Worm (Caenorhabditis elegans) whole organism, young adult: ENCODE data around the gene dylt-2.

Experiments
- D2030.7 ChIP-seq: fragments of 200-800 bp; sonication (Bioruptor generic); IDR thresholded peaks from 2 replicates; pipeline ENCODE4 v1.3.6; 2022; ENCODE audit warnings: missing genetic modification reagents, missing genetic modification characterization, missing compliant biosample characterization
- F39B2.1 ChIP-seq: fragments of 200-800 bp; sonication (Bioruptor generic); IDR thresholded peaks from 2 replicates; pipeline ENCODE4 v1.3.6; 2022; ENCODE audit warnings: missing genetic modification reagents, missing genetic modification characterization, missing compliant biosample characterization
- F49E8.2 ChIP-seq: sonication (generic microtip); optimal IDR thresholded peaks from 3 replicates; lab custom pipeline; 2017; ENCODE audit warnings: missing genetic modification characterization, mild to moderate bottlenecking, missing compliant biosample characterization, antibody characterized with exemption, moderate library complexity; ENCODE audit not compliant: insufficient read depth
- T26A5.8 ChIP-seq: sonication (generic microtip); optimal IDR thresholded peaks from 2 replicates; lab custom pipeline; 2016; ENCODE audit warnings: missing genetic modification characterization, missing compliant biosample characterization
- Y56A3A.18 ChIP-seq: fragments of 200-800 bp; sonication (Bioruptor generic); IDR thresholded peaks from 2 replicates; pipeline ENCODE4 v1.3.6; 2022; ENCODE audit warnings: missing genetic modification reagents, missing genetic modification characterization, missing compliant biosample characterization
- ZK185.1 ChIP-seq: sonication (generic microtip); optimal IDR thresholded peaks from 2 replicates; lab custom pipeline; 2016; ENCODE audit warnings: mild to moderate bottlenecking, missing genetic modification characterization, missing compliant biosample characterization; ENCODE audit not compliant: poor library complexity, severe bottlenecking
- attf-3 ChIP-seq: fragments of 200-800 bp; sonication (Bioruptor generic); conservative IDR thresholded peaks from 2 replicates; pipeline ENCODE4 v1.3.6; 2022; ENCODE audit warnings: missing genetic modification reagents, missing genetic modification characterization, missing compliant biosample characterization
- attf-6 ChIP-seq: fragments of 200-800 bp; sonication (Bioruptor generic); IDR thresholded peaks from 2 replicates; pipeline ENCODE4 v1.3.6; 2022; ENCODE audit warnings: missing genetic modification reagents, missing genetic modification characterization, missing compliant biosample characterization
- cebp-2 ChIP-seq: fragments of 200-800 bp; sonication (Bioruptor generic); IDR thresholded peaks from 2 replicates; pipeline ENCODE4 v1.3.6; 2022; ENCODE audit warnings: missing genetic modification characterization, missing compliant biosample characterization
- ceh-79 ChIP-seq: sonication (generic microtip); optimal IDR thresholded peaks from 2 replicates; lab custom pipeline; 2017; ENCODE audit warnings: mild to moderate bottlenecking, missing genetic modification characterization, missing compliant biosample characterization
- chd-7 ChIP-seq: sonication (generic microtip); optimal IDR thresholded peaks from 2 replicates; lab custom pipeline; 2016; ENCODE audit warnings: mild to moderate bottlenecking, missing genetic modification characterization, moderate library complexity, missing compliant biosample characterization
- dox-1 ChIP-seq: fragments of 200-800 bp; sonication (Bioruptor generic); IDR thresholded peaks from 2 replicates; pipeline ENCODE4 v1.3.6; 2022; ENCODE audit warnings: missing genetic modification reagents, missing genetic modification characterization, missing compliant biosample characterization
- egl-44 ChIP-seq: fragments of 200-800 bp; sonication (Bioruptor generic); IDR thresholded peaks from 2 replicates; pipeline ENCODE4 v1.3.6; 2022; ENCODE audit warnings: missing genetic modification reagents, missing genetic modification characterization, missing compliant biosample characterization
- hmg-1.2 ChIP-seq: fragments of 200-800 bp; sonication (Bioruptor generic); IDR thresholded peaks from 2 replicates; pipeline ENCODE4 v1.3.6; 2022; ENCODE audit warnings: missing genetic modification reagents, missing genetic modification characterization, missing compliant biosample characterization
- let-526 ChIP-seq: fragments of 200-800 bp; sonication (Bioruptor generic); IDR thresholded peaks from 2 replicates; pipeline ENCODE4 v1.3.6; 2022; ENCODE audit warnings: missing genetic modification reagents, missing genetic modification characterization, missing compliant biosample characterization
- lin-35 ChIP-seq, 3 experiments: fragments of 150-350 bp in 2 of 3; sonication (generic microtip) in 1 of 3; optimal IDR thresholded peaks; 2 replicates each; lab custom pipeline; 2014 to 2018; ENCODE audit warnings: missing biosample characterization in 3 of 3, missing genetic modification characterization in 3 of 3, missing genetic modification reagents in 3 of 3
- lin-40 ChIP-seq: sonication (generic microtip); optimal IDR thresholded peaks from 2 replicates; lab custom pipeline; 2016; ENCODE audit warnings: missing genetic modification characterization, mild to moderate bottlenecking, missing compliant biosample characterization, missing genotype, missing genetic modification reagents
- lir-1 ChIP-seq: fragments of 200-800 bp; sonication (Bioruptor generic); conservative IDR thresholded peaks from 2 replicates; pipeline ENCODE4 v1.3.6; 2022; ENCODE audit warnings: missing genetic modification reagents, missing genetic modification characterization, missing compliant biosample characterization
- madf-10 ChIP-seq: sonication (generic microtip); optimal IDR thresholded peaks from 2 replicates; lab custom pipeline; 2016; ENCODE audit warnings: mild to moderate bottlenecking, missing genetic modification characterization, missing compliant biosample characterization
- mcd-1 ChIP-seq: fragments of 200-800 bp; sonication (Bioruptor generic); IDR thresholded peaks from 2 replicates; pipeline ENCODE4 v1.3.6; 2022; ENCODE audit warnings: missing genetic modification reagents, missing genetic modification characterization, missing compliant biosample characterization
- mel-28 ChIP-seq: sonication (generic microtip); optimal IDR thresholded peaks from 2 replicates; lab custom pipeline; 2016; ENCODE audit warnings: borderline replicate concordance, mild to moderate bottlenecking, missing genetic modification characterization, missing compliant biosample characterization
- nfya-1 ChIP-seq: sonication (generic microtip); optimal IDR thresholded peaks from 2 replicates; lab custom pipeline; 2017; ENCODE audit warnings: antibody characterized with exemption, missing compliant biosample characterization, missing genetic modification characterization, borderline replicate concordance; ENCODE audit not compliant: insufficient read depth
- nfyb-1 ChIP-seq: fragments of 200-800 bp; sonication (Bioruptor generic); IDR thresholded peaks from 2 replicates; pipeline ENCODE4 v1.3.6; 2022; ENCODE audit warnings: missing genetic modification reagents, missing genetic modification characterization, missing compliant biosample characterization
- nhr-120 ChIP-seq: fragments of 200-800 bp; sonication (Bioruptor generic); IDR thresholded peaks from 2 replicates; pipeline ENCODE4 v1.3.6; 2022; ENCODE audit warnings: missing genetic modification characterization, missing compliant biosample characterization
- nhr-80 ChIP-seq: sonication (generic microtip); optimal IDR thresholded peaks from 2 replicates; lab custom pipeline; 2016; ENCODE audit warnings: missing genetic modification characterization, missing compliant biosample characterization
- rcor-1 ChIP-seq: fragments of 200-800 bp; sonication (Bioruptor generic); IDR thresholded peaks from 2 replicates; pipeline ENCODE4 v1.3.6; 2022; ENCODE audit warnings: missing genetic modification reagents, missing genetic modification characterization, missing compliant biosample characterization
- repo-1 ChIP-seq: sonication (generic microtip); optimal IDR thresholded peaks from 2 replicates; lab custom pipeline; 2017; ENCODE audit warnings: mild to moderate bottlenecking, missing genetic modification characterization, missing compliant biosample characterization
- somi-1 ChIP-seq: fragments of 200-800 bp; sonication (Bioruptor generic); optimal IDR thresholded peaks from 2 replicates; lab custom pipeline; 2018; ENCODE audit warnings: mild to moderate bottlenecking, missing genetic modification characterization, missing compliant biosample characterization
- sptf-2 ChIP-seq: fragments of 200-800 bp; sonication (Bioruptor generic); optimal IDR thresholded peaks from 2 replicates; lab custom pipeline; 2018; ENCODE audit warnings: mild to moderate bottlenecking, missing genetic modification characterization, missing compliant biosample characterization
- tbp1 ChIP-seq: fragments of 200-800 bp; sonication (Bioruptor generic); optimal IDR thresholded peaks from 2 replicates; lab custom pipeline; 2018; ENCODE audit warnings: mild to moderate bottlenecking, missing genetic modification characterization, missing compliant biosample characterization
- xnd-1 ChIP-seq: sonication (generic microtip); optimal IDR thresholded peaks from 2 replicates; lab custom pipeline; 2016; ENCODE audit warnings: missing genotype, missing genetic modification reagents, missing genetic modification characterization, missing compliant biosample characterization
- zfh-2 ChIP-seq: fragments of 200-800 bp; sonication (Bioruptor generic); conservative IDR thresholded peaks from 2 replicates; pipeline ENCODE4 v1.3.6; 2022; ENCODE audit warnings: missing genetic modification reagents, missing genetic modification characterization, missing compliant biosample characterization
- ztf-18 ChIP-seq: sonication (generic microtip); optimal IDR thresholded peaks from 2 replicates; lab custom pipeline; 2016; ENCODE audit warnings: missing genotype, mild to moderate bottlenecking, missing genetic modification characterization, missing compliant biosample characterization
- ztf-22 ChIP-seq: fragments of 200-800 bp; sonication (Bioruptor generic); optimal IDR thresholded peaks from 2 replicates; lab custom pipeline; 2018; ENCODE audit warnings: mild to moderate bottlenecking, missing genetic modification characterization, moderate library complexity, missing compliant biosample characterization
- ztf-26 ChIP-seq: sonication (generic microtip); optimal IDR thresholded peaks from 2 replicates; lab custom pipeline; 2017; ENCODE audit warnings: missing genetic modification characterization, missing compliant biosample characterization
- ztf-28 ChIP-seq: fragments of 200-800 bp; sonication (Bioruptor generic); IDR thresholded peaks from 2 replicates; pipeline ENCODE4 v1.3.6; 2022; ENCODE audit warnings: missing genetic modification reagents, missing genetic modification characterization, missing compliant biosample characterization

The dylt-2 gene

DNA sequence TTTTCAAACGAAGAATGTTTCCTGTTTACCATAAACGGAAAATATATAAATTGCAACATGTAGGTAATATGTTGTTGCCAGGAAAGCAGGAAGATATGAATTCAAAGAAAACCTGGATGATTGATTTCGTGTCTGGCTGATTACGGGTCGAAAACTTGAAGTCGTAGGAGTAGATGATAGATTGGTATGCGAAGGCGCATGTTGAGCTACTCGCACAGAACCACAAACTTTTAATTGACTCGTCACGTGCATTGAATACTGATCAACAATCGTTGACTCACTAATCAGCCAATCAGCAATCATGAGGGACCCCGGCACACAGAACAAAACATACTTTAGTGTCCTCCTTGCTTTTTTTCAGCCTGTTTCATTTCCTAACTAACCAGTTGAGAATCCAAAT lies 18.7 kb downstream of the dylt-2 start:
- TF ChIP-seq T26A5.8, result no peak
- TF ChIP-seq ceh-79 (tag; lab: Kevin White, UChicago), result no peak
- TF ChIP-seq ZK185.1 (tag; lab: Kevin White, UChicago), result no peak
- TF ChIP-seq madf-10 (tag; lab: Kevin White, UChicago), result no peak
- TF ChIP-seq rcor-1 (GFP tag; lab: Robert Waterston, UW), result no peak
- TF ChIP-seq F49E8.2 (tag; lab: Kevin White, UChicago), result no peak
- TF ChIP-seq cebp-2 (GFP tag; lab: Robert Waterston, UW), result no peak
- no peak for TF ChIP-seq ztf-18 (tag; lab: Kevin White, UChicago)
- TF ChIP-seq nfya-1 (tag; lab: Kevin White, UChicago), result no peak
- TF ChIP-seq mel-28, result no peak
- no peak for TF ChIP-seq Y56A3A.18 (GFP tag; lab: Robert Waterston, UW)
- no peak for TF ChIP-seq ztf-26 (tag; lab: Kevin White, UChicago)

ce11 chrX:8919323-8919722 lies 20.6 kb downstream of the dylt-2 start, which contains the start of gene nlp-14:
Gene nlp-14 (minus strand): TSS chrX:8919423.
- no peak for TF ChIP-seq egl-44

DNA sequence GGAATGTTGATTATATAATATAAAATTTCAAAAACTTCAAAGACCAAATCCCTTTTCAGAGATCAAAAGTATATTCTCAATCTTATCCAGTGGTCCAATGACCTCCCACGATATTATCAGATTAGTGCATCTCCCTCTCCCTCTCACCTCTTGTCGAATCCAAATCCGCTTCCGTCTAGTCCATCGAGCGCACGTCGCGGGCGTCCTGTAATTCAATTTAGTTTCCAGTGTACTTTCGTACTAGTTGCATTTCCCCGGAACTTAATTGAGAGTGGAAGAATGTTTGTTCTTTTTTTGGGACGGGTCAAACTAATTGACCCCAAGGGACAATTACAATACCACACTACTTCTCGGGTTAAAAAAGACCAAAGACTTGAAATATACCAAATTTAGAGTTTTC lies 21.2 kb downstream of the dylt-2 start:
- TF ChIP-seq ztf-26 (tag; lab: Kevin White, UChicago) (no peak), nhr-120 (GFP tag; lab: Robert Waterston, UW) (no peak), repo-1 (no peak)

- no peak for TF ChIP-seq nfyb-1 (GFP tag; lab: Robert Waterston, UW)
- TF ChIP-seq ztf-18 (tag; lab: Kevin White, UChicago), result no peak
- TF ChIP-seq zfh-2, result peak; percentile 63
These were observed 22.2 kb downstream of the dylt-2 start for ce11 chrX:8917730-8918129.

DNA sequence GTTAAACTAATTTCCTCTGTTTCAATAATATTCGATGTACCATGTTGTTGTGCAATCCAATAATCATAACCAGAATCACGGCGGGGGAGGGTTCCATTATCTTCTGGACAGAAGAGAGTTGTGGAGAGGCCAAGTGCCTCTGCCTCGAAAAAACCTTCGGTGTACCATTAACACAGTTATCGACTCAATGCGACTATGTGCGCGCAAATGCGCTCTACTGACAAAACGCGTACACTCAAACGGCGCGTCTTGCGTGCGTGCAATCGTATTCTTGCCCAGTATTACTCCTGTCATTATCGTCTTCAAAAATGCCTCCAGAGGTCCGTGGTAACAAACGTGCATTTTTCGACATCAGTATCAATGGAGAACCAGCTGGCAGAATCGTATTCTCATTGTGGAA lies 28.9 kb downstream of the dylt-2 start, which contains the start of gene cyn-8:
Gene cyn-8 (plus strand): TSS at position 217 of the 400 bp plus-strand sequence.
- TF ChIP-seq attf-6, result no peak
- TF ChIP-seq lin-35 (GFP tag; optimal IDR thresholded peaks at IDR 0.05; lab: Kevin White, UChicago), result no peak
- peak; percentile 40 for TF ChIP-seq nhr-80 (tag; lab: Kevin White, UChicago)
- 0 out of 2 replicates have a peak, but pooled peaks have one; percentile 8 for TF ChIP-seq let-526 (GFP tag; lab: Robert Waterston, UW)
- TF ChIP-seq somi-1 (GFP tag; lab: Kevin White, UChicago), result no peak
- 0 out of 2 replicates have a peak, but pooled peaks have one; percentile 28 for TF ChIP-seq dox-1 (GFP tag; lab: Robert Waterston, UW)
- peak; percentile 19 for TF ChIP-seq tbp1 (GFP tag; lab: Kevin White, UChicago)
- peak; percentile 21; the same call in 1 of the 2 replicates for TF ChIP-seq hmg-1.2
- TF ChIP-seq chd-7 (tag; lab: Kevin White, UChicago), result no peak
- peak; percentile 91 for TF ChIP-seq mcd-1 (GFP tag; lab: Robert Waterston, UW)

- no peak for TF ChIP-seq repo-1
- no peak for TF ChIP-seq F39B2.1 (GFP tag; lab: Robert Waterston, UW)
- no peak for TF ChIP-seq lir-1 (GFP tag; lab: Robert Waterston, UW)
- no peak for TF ChIP-seq ztf-28 (GFP tag; lab: Robert Waterston, UW)
- TF ChIP-seq lin-40 (tag; lab: Kevin White, UChicago), result no peak
- no peak for TF ChIP-seq xnd-1
- TF ChIP-seq D2030.7, result no peak
- TF ChIP-seq attf-3 (GFP tag; lab: Robert Waterston, UW), result no peak
- no peak for TF ChIP-seq ztf-22 (GFP tag; lab: Kevin White, UChicago)
- no peak for TF ChIP-seq sptf-2 (GFP tag; lab: Kevin White, UChicago)
These were observed 34.9 kb downstream of the dylt-2 start, which contains the start of gene ensh-1 for ce11 chrX:8905089-8905488. Gene ensh-1 (plus strand): TSS chrX:8905389.
